Fruit fly (Drosophila melanogaster) S2 (cell line): Measurements from ENCODE around the gene fred.

Source experiments
- CG8478 ChIP-seq: fragments of >200 bp; optimal IDR thresholded peaks from 2 replicates; lab custom pipeline; 2018
- CTCF ChIP-seq, 2 experiments: fragments of >200 bp; optimal IDR thresholded peaks; 2 replicates each; lab custom pipeline; 2018

dm6 chr2L:3853507-3854030 is 137.9 kb downstream of the fred start:
- no peak for TF ChIP-seq CTCF (optimal IDR thresholded peaks at IDR 0.05; lab: Kevin White, UChicago)
- no peak for TF ChIP-seq CG8478
